Fruit fly (Drosophila melanogaster) whole organism, adult: ENCODE data around the gene CG14402.

Source experiments
- CG7101 ChIP-seq: fragments of 200-800 bp; sonication (Bioruptor generic); optimal IDR thresholded peaks from 2 replicates; lab custom pipeline; 2018; ENCODE audit warnings: missing biosample characterization, mild to moderate bottlenecking, missing genetic modification characterization, moderate library complexity
- bab1 ChIP-seq: fragments of 200-800 bp; sonication (Bioruptor generic); optimal IDR thresholded peaks from 3 replicates; lab custom pipeline; 2019; ENCODE audit warnings: missing biosample characterization, mild to moderate bottlenecking, missing genetic modification characterization, moderate library complexity
- cic ChIP-seq: fragments of 200-800 bp; sonication (Bioruptor generic); optimal IDR thresholded peaks from 2 replicates; lab custom pipeline; 2017; ENCODE audit warnings: missing biosample characterization, mild to moderate bottlenecking, missing genetic modification characterization, moderate library complexity
- kay ChIP-seq: fragments of 200-800 bp; sonication (Bioruptor generic); peaks from one replicate; lab custom pipeline; 2016; ENCODE audit warnings: missing biosample characterization, missing genetic modification characterization, borderline replicate concordance

CG14402 gene

dm6 chr2L:20898478-20899075 is 49.5 kb downstream of the CG14402 start:
- TF ChIP-seq bab1 (GFP tag; lab: Kevin White, UChicago) (no peak), kay (GFP tag; lab: Kevin White, UChicago) (peak; percentile 58), CG7101 (tag; lab: Kevin White, UChicago) (no peak), cic (GFP tag; lab: Kevin White, UChicago) (no peak)
